Worm (Caenorhabditis elegans) whole organism, L4/young adult: Measurements from ENCODE around the gene C55A6.7.
"Not testable (repeated sequence)": the region's sequence is repeated elsewhere in the genome, so short reads cannot be mapped to it uniquely, and the experiment has no call there.

Source experiments
- W03F9.2 ChIP-seq: fragments of 150-350 bp; optimal IDR thresholded peaks from 2 replicates; lab custom pipeline; 2014; ENCODE audit warnings: missing biosample characterization, missing genetic modification characterization
- dao-5 ChIP-seq: sonication (generic microtip); optimal IDR thresholded peaks from 2 replicates; lab custom pipeline; 2016; ENCODE audit warnings: missing genotype, missing genetic modification characterization, moderate library complexity, missing compliant biosample characterization
- him-1 ChIP-seq: sonication (generic microtip); optimal IDR thresholded peaks from 2 replicates; lab custom pipeline; 2016; ENCODE audit warnings: missing genotype, missing genetic modification reagents, missing genetic modification characterization, missing compliant biosample characterization

ce11 chrV:11480734-11481133 lies 39.6 kb downstream of the C55A6.7 start, which contains the start of gene T11F9.14:
- TF ChIP-seq dao-5 (tag; lab: Kevin White, UChicago); W03F9.2; him-1 (tag; lab: Kevin White, UChicago): not testable (repeated sequence)
